Worm (Caenorhabditis elegans) whole organism, mixed stage, embryonic: ENCODE data around the gene F07G6.5.
"Not testable (repeated sequence)": the region's sequence is repeated elsewhere in the genome, so short reads cannot be mapped to it uniquely, and the experiment has no call there.

ENCODE experiments used
- M03D4.4 ChIP-seq: sonication (generic microtip); optimal IDR thresholded peaks from 2 replicates; lab custom pipeline; 2017; ENCODE audit warnings: mild to moderate bottlenecking, missing genetic modification characterization, missing compliant biosample characterization
- ceh-39 ChIP-seq: fragments of 150-350 bp; optimal IDR thresholded peaks from 2 replicates; lab custom pipeline; 2014; ENCODE audit warnings: missing biosample characterization, missing genetic modification characterization
- ceh-83 ChIP-seq: fragments of 200-800 bp; sonication (Bioruptor generic); optimal IDR thresholded peaks from 2 replicates; lab custom pipeline; 2018; ENCODE audit warnings: mild to moderate bottlenecking, missing genetic modification characterization, missing compliant biosample characterization
- ces-1 ChIP-seq: fragments of 150-350 bp; optimal IDR thresholded peaks from 2 replicates; lab custom pipeline; 2014; ENCODE audit warnings: missing biosample characterization, missing genetic modification reagents, missing genetic modification characterization
- cnd-1 ChIP-seq: fragments of 200-800 bp; sonication (Bioruptor generic); optimal IDR thresholded peaks from 2 replicates; lab custom pipeline; 2018; ENCODE audit warnings: mild to moderate bottlenecking, missing genetic modification characterization, missing compliant biosample characterization
- drap-1 ChIP-seq: fragments of 200-800 bp; sonication (Bioruptor generic); optimal IDR thresholded peaks from 3 replicates; lab custom pipeline; 2018; ENCODE audit warnings: mild to moderate bottlenecking, missing genetic modification characterization, missing compliant biosample characterization
- elt-1 ChIP-seq: sonication (generic microtip); optimal IDR thresholded peaks from 2 replicates; lab custom pipeline; 2017; ENCODE audit warnings: missing genetic modification characterization, mild to moderate bottlenecking, missing compliant biosample characterization, antibody characterized with exemption, moderate library complexity, borderline replicate concordance; ENCODE audit not compliant: insufficient read depth
- elt-3 ChIP-seq: fragments of 150-350 bp; optimal IDR thresholded peaks from 2 replicates; lab custom pipeline; 2014; ENCODE audit warnings: missing biosample characterization, missing genetic modification characterization
- flh-1 ChIP-seq: fragments of 200-800 bp; sonication (Bioruptor generic); optimal IDR thresholded peaks from 2 replicates; lab custom pipeline; 2018; ENCODE audit warnings: mild to moderate bottlenecking, missing genetic modification characterization, moderate library complexity, missing compliant biosample characterization
- lin-13 ChIP-seq: fragments of 150-350 bp; optimal IDR thresholded peaks from 2 replicates; lab custom pipeline; 2014; ENCODE audit warnings: missing biosample characterization, missing genetic modification characterization
- lin-32 ChIP-seq: fragments of 200-800 bp; sonication (Bioruptor generic); optimal IDR thresholded peaks from 2 replicates; lab custom pipeline; 2018; ENCODE audit warnings: mild to moderate bottlenecking, missing genetic modification characterization, missing compliant biosample characterization
- lsy-2 ChIP-seq: fragments of 150-350 bp; optimal IDR thresholded peaks from 2 replicates; lab custom pipeline; 2014; ENCODE audit warnings: missing biosample characterization, missing genetic modification characterization
- mab-5 ChIP-seq: fragments of 150-350 bp; optimal IDR thresholded peaks from 2 replicates; lab custom pipeline; 2014; ENCODE audit warnings: missing biosample characterization, missing genetic modification characterization
- mep-1 ChIP-seq: fragments of 150-350 bp; optimal IDR thresholded peaks from 2 replicates; lab custom pipeline; 2017; ENCODE audit warnings: missing biosample characterization, missing genetic modification reagents, missing genetic modification characterization, inconsistent platforms
- mls-2 ChIP-seq: sonication (generic microtip); optimal IDR thresholded peaks from 2 replicates; lab custom pipeline; 2016; ENCODE audit warnings: mild to moderate bottlenecking, missing genetic modification characterization, moderate library complexity, missing compliant biosample characterization
- nhr-12 ChIP-seq: fragments of 150-350 bp; optimal IDR thresholded peaks from 2 replicates; lab custom pipeline; 2014; ENCODE audit warnings: missing biosample characterization, missing genetic modification characterization
- nhr-2 ChIP-seq: fragments of 150-350 bp; optimal IDR thresholded peaks from 2 replicates; lab custom pipeline; 2014; ENCODE audit warnings: missing biosample characterization, missing genetic modification characterization
- nhr-237 ChIP-seq: fragments of 150-350 bp; optimal IDR thresholded peaks from 2 replicates; lab custom pipeline; 2014; ENCODE audit warnings: missing biosample characterization, missing genetic modification characterization
- nhr-28 ChIP-seq: fragments of 150-350 bp; optimal IDR thresholded peaks from 2 replicates; lab custom pipeline; 2014; ENCODE audit warnings: missing biosample characterization, missing genetic modification characterization
- nhr-76 ChIP-seq: sonication (generic microtip); optimal IDR thresholded peaks from 2 replicates; lab custom pipeline; 2017; ENCODE audit warnings: missing biosample characterization, missing genetic modification characterization
- sem-2 ChIP-seq: fragments of 200-800 bp; sonication (Bioruptor generic); optimal IDR thresholded peaks from 2 replicates; lab custom pipeline; 2018; ENCODE audit warnings: mild to moderate bottlenecking, missing genetic modification characterization, missing compliant biosample characterization
- snpc-4 ChIP-seq: fragments of 150-350 bp; optimal IDR thresholded peaks from 2 replicates; lab custom pipeline; 2014; ENCODE audit warnings: missing biosample characterization, missing genetic modification characterization
- sptf-1 ChIP-seq: sonication (generic microtip); optimal IDR thresholded peaks from 2 replicates; lab custom pipeline; 2017; ENCODE audit warnings: mild to moderate bottlenecking, missing genetic modification characterization, moderate library complexity, missing compliant biosample characterization
- unc-120 ChIP-seq: sonication (generic microtip); optimal IDR thresholded peaks from 2 replicates; lab custom pipeline; 2017; ENCODE audit warnings: missing genetic modification characterization, missing compliant biosample characterization; ENCODE audit not compliant: poor library complexity, severe bottlenecking
- unc-39 ChIP-seq: fragments of 150-350 bp; optimal IDR thresholded peaks from 2 replicates; lab custom pipeline; 2014; ENCODE audit warnings: missing biosample characterization, missing genetic modification characterization
- unc-62 ChIP-seq: fragments of 150-350 bp; optimal IDR thresholded peaks from 2 replicates; lab custom pipeline; 2014; ENCODE audit warnings: missing biosample characterization, missing genetic modification reagents, missing genetic modification characterization
- zip-8 ChIP-seq: fragments of 150-350 bp; optimal IDR thresholded peaks from 2 replicates; lab custom pipeline; 2014; ENCODE audit warnings: missing biosample characterization, missing genetic modification characterization
- ztf-11 ChIP-seq: fragments of 150-350 bp; optimal IDR thresholded peaks from 2 replicates; lab custom pipeline; 2014; ENCODE audit warnings: missing biosample characterization, missing genetic modification characterization

F07G6.5 gene

DNA sequence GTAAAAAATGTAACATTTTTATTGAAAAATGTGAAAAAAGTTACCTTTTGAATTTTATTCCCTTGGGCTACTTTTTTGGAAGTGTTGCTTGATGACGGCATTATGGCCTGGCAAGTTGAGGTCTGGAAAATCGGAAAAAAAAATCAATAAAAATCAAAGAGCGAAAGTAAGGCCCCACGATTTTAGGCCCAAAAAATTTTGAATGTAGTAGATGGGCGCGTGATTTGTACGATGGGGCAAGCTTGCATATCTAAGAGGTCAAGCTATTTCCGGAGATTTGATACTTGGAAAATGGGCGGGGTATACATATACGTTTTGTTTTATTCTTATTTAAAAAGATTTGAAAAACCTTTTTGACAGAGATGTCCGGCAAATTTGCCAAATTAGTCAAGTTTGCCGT lies at the start of gene F07G6.5:
Gene F07G6.5 (minus strand): TSS at position 101 of the 400 bp plus-strand sequence.
- TF ChIP-seq snpc-4 (tag; lab: Kevin White, UChicago): no peak
- TF ChIP-seq lsy-2 (tag; lab: Kevin White, UChicago): no peak
- no peak for TF ChIP-seq sptf-1 (tag; lab: Kevin White, UChicago)
- no peak for TF ChIP-seq mab-5 (tag; lab: Kevin White, UChicago)
- no peak for TF ChIP-seq M03D4.4 (tag; lab: Kevin White, UChicago)
- no peak for TF ChIP-seq zip-8 (tag; lab: Kevin White, UChicago)
- no peak for TF ChIP-seq nhr-237 (tag; lab: Kevin White, UChicago)
- TF ChIP-seq flh-1 (GFP tag; lab: Kevin White, UChicago): no peak
- TF ChIP-seq elt-1 (tag; lab: Kevin White, UChicago): no peak

DNA sequence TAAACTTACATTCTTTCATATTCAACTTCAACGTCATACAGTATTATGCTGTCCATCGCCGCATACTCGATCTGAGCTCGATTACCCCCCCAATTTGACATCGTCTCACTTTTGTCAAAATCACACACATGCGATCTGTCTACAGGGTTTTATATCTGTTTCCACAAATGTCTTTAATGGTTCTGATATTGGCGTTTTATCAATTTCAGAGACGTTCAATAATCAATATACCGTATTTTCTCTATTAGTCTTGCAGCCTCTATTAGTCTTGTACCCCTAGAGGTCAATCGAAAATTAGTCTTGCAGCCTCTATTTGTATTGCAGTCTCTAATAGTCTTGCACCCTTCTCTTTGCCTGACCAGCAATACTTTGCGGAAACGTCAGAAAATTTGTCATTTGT lies 42.0 kb upstream of the F07G6.5 start, which contains the start of gene Y75D11A.6:
Gene Y75D11A.6 (minus strand): TSS at position 101 of the 400 bp plus-strand sequence.
- TF ChIP-seq flh-1 (GFP tag; lab: Kevin White, UChicago); lsy-2 (tag; lab: Kevin White, UChicago); cnd-1 (tag; lab: Kevin White, UChicago): not testable (repeated sequence)
- TF ChIP-seq, all 35 proteins: peak for 0; not testable (repeated sequence) for 35

DNA sequence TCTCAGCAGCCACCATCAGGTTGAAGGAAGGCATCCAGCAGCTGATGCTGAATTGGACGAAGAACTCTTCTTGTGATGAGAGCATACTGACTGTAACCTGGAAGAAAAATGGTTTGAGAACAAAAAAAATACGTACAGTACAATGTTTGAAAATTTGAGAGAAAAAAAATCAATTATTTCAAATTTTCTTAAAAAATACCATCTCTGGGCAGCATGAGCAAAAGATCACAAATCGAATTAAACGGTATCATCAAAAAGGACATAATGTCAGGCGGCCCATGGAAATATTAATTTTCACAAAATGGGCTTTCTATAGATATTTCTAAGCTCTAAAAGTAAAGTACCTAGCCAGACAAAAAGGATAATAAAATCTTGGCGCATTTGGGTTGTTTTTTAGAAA lies 39.7 kb upstream of the F07G6.5 start, which contains the start of gene Y75D11A.3:
Gene Y75D11A.3 (minus strand): TSS at position 101 of the 400 bp plus-strand sequence.
- TF ChIP-seq cnd-1, unc-39, M03D4.4 (tag; lab: Kevin White, UChicago): not testable (repeated sequence)

DNA sequence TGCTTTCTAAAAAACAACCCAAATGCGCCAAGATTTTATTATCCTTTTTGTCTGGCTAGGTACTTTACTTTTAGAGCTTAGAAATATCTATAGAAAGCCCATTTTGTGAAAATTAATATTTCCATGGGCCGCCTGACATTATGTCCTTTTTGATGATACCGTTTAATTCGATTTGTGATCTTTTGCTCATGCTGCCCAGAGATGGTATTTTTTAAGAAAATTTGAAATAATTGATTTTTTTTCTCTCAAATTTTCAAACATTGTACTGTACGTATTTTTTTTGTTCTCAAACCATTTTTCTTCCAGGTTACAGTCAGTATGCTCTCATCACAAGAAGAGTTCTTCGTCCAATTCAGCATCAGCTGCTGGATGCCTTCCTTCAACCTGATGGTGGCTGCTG lies 36.1 kb upstream of the F07G6.5 start, which contains the start of gene Y75D11A.2:
Gene Y75D11A.2 (plus strand): TSS at position 301 of the 400 bp plus-strand sequence.
- TF ChIP-seq unc-120 (tag; lab: Kevin White, UChicago); nhr-237 (tag; lab: Kevin White, UChicago); unc-62: not testable (repeated sequence)

DNA sequence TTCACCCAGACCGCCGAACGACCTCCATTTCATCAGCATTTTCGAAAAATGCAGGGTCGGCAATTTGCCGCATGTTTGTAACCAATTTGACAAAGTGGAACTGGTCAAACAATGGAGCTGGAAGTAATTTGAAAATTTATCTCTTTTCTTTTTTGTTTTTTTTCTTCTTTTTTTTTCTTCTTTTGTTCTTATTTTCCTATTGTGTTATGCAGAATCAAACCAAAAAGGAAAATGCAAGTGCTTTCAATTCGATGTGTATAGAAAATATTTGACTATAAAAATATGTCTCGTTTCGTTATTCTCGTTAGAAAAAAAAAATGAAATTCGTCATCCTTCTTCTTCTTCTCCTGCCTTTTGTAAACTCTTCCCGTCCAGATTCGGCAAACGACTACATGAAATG lies 31.2 kb upstream of the F07G6.5 start, which contains the start of gene F07G6.10:
Gene F07G6.10 (plus strand): TSS at position 301 of the 400 bp plus-strand sequence.
- TF ChIP-seq unc-120 (tag; lab: Kevin White, UChicago) (no peak), M03D4.4 (tag; lab: Kevin White, UChicago) (no peak), mls-2 (tag; lab: Kevin White, UChicago) (no peak), mep-1 (no peak), elt-3 (tag; lab: Kevin White, UChicago) (no peak), mab-5 (tag; lab: Kevin White, UChicago) (no peak), nhr-12 (tag; lab: Kevin White, UChicago) (no peak)
- TF ChIP-seq, all 35 proteins: peak for 0

ce11 chrX:1735941-1736340 lies 29.5 kb upstream of the F07G6.5 start, which contains the start of gene F07G6.12:
TSS of gene F07G6.12 (plus strand) at chrX:1736241.
- no peak for TF ChIP-seq mep-1
- TF ChIP-seq ces-1 (GFP tag; lab: Kevin White, UChicago): no peak
- no peak for TF ChIP-seq lin-32
- TF ChIP-seq nhr-76 (tag; lab: Kevin White, UChicago): no peak
- TF ChIP-seq flh-1 (GFP tag; lab: Kevin White, UChicago): no peak
- TF ChIP-seq drap-1 (GFP tag; lab: Kevin White, UChicago): no peak
- no peak for TF ChIP-seq ceh-39
- TF ChIP-seq unc-120 (tag; lab: Kevin White, UChicago): no peak
- no peak for TF ChIP-seq nhr-2 (tag; lab: Kevin White, UChicago)
- TF ChIP-seq sem-2: no peak
- TF ChIP-seq unc-62: no peak
- no peak for TF ChIP-seq ceh-83 (GFP tag; lab: Kevin White, UChicago)
- no peak for TF ChIP-seq ztf-11
- TF ChIP-seq nhr-28: no peak
- TF ChIP-seq zip-8 (tag; lab: Kevin White, UChicago): no peak
- TF ChIP-seq sptf-1 (tag; lab: Kevin White, UChicago): no peak
- no peak for TF ChIP-seq lin-13 (tag; lab: Kevin White, UChicago)
